Fruit fly (Drosophila melanogaster) whole organism, embryonic: Measurements from ENCODE around the gene CG6928.

Experiments used
- ATbp ChIP-seq: fragments of 200-800 bp; sonication (Bioruptor generic); optimal IDR thresholded peaks from 2 replicates; lab custom pipeline; 2017; ENCODE audit warnings: missing biosample characterization, mild to moderate bottlenecking, missing genetic modification characterization, missing genetic modification reagents
- CG10462 ChIP-seq: fragments of 200-800 bp; sonication (Bioruptor generic); optimal IDR thresholded peaks from 2 replicates; lab custom pipeline; 2016; ENCODE audit warnings: missing biosample characterization, missing genetic modification characterization
- CG11247 ChIP-seq: fragments of 200-800 bp; sonication (Bioruptor generic); IDR thresholded peaks from 2 replicates; pipeline ENCODE4 v1.3.6; 2022; ENCODE audit warnings: missing biosample characterization, missing genetic modification characterization
- CG11696 ChIP-seq: fragments of 200-800 bp; sonication (Bioruptor generic); IDR thresholded peaks from 2 replicates; pipeline ENCODE4 v1.3.6; 2022; ENCODE audit warnings: missing biosample characterization, missing genetic modification characterization
- CG15269 ChIP-seq: fragments of 200-800 bp; sonication (Bioruptor generic); optimal IDR thresholded peaks from 2 replicates; lab custom pipeline; 2018; ENCODE audit warnings: missing biosample characterization, mild to moderate bottlenecking, missing genetic modification characterization, moderate library complexity
- CG15514 ChIP-seq: fragments of 200-800 bp; sonication (Bioruptor generic); optimal IDR thresholded peaks from 3 replicates; lab custom pipeline; 2017; ENCODE audit warnings: missing biosample characterization, missing genetic modification characterization, mild to moderate bottlenecking, moderate library complexity, missing genetic modification reagents
- CG15696 ChIP-seq: fragments of 200-800 bp; sonication (Bioruptor generic); optimal IDR thresholded peaks from 2 replicates; lab custom pipeline; 2019; ENCODE audit warnings: missing biosample characterization, mild to moderate bottlenecking, missing genetic modification characterization, moderate library complexity
- CG17385 ChIP-seq: fragments of 200-800 bp; sonication (Bioruptor generic); optimal IDR thresholded peaks from 3 replicates; lab custom pipeline; 2018; ENCODE audit warnings: missing biosample characterization, mild to moderate bottlenecking, missing genetic modification characterization
- CG17802 ChIP-seq: fragments of 200-800 bp; sonication (Bioruptor generic); optimal IDR thresholded peaks from 2 replicates; lab custom pipeline; 2018; ENCODE audit warnings: missing biosample characterization, mild to moderate bottlenecking, missing genetic modification characterization, moderate library complexity
- CG30431 ChIP-seq: fragments of 200-800 bp; sonication (Bioruptor generic); optimal IDR thresholded peaks from 2 replicates; lab custom pipeline; 2017; ENCODE audit warnings: missing biosample characterization, missing genetic modification characterization
- CG33213 ChIP-seq: fragments of 200-800 bp; sonication (Bioruptor generic); optimal IDR thresholded peaks from 3 replicates; lab custom pipeline; 2016; ENCODE audit warnings: missing biosample characterization, missing genetic modification characterization
- CG3726 ChIP-seq: fragments of 200-800 bp; sonication (Bioruptor generic); IDR thresholded peaks from 3 replicates; pipeline ENCODE4, ENCODE4 v1.3.6; 2022; ENCODE audit warnings: missing biosample characterization, missing genetic modification characterization
- CG6654 ChIP-seq: fragments of 200-800 bp; sonication (Bioruptor generic); optimal IDR thresholded peaks from 2 replicates; lab custom pipeline; 2017; ENCODE audit warnings: missing biosample characterization, mild to moderate bottlenecking, missing genetic modification characterization
- CG8089 ChIP-seq: fragments of 200-800 bp; sonication (Bioruptor generic); optimal IDR thresholded peaks from 3 replicates; lab custom pipeline; 2016; ENCODE audit warnings: missing biosample characterization, missing genetic modification characterization
- CG8944 ChIP-seq: fragments of 200-800 bp; sonication (Bioruptor generic); optimal IDR thresholded peaks from 3 replicates; lab custom pipeline; 2016; ENCODE audit warnings: missing biosample characterization, missing genetic modification characterization
- CG9876 ChIP-seq: fragments of 200-800 bp; sonication (Bioruptor generic); optimal IDR thresholded peaks from 2 replicates; lab custom pipeline; 2016; ENCODE audit warnings: missing biosample characterization, missing genetic modification characterization
- Dll ChIP-seq: fragments of 200-800 bp; sonication (Bioruptor generic); IDR thresholded peaks from 4 replicates; pipeline ENCODE4 v1.3.6; 2022; ENCODE audit warnings: missing biosample characterization, missing genetic modification characterization; ENCODE audit not compliant: partially characterized antibody
- Fer2 ChIP-seq: fragments of 200-800 bp; sonication (Bioruptor generic); optimal IDR thresholded peaks from 2 replicates; lab custom pipeline; 2018; ENCODE audit warnings: missing biosample characterization, mild to moderate bottlenecking, missing genetic modification characterization, moderate library complexity
- HLH54F ChIP-seq: fragments of 200-800 bp; sonication (Bioruptor generic); optimal IDR thresholded peaks from 3 replicates; lab custom pipeline; 2016; ENCODE audit warnings: missing biosample characterization, missing genetic modification characterization
- Jarid2 ChIP-seq: fragments of 200-800 bp; sonication (Bioruptor generic); optimal IDR thresholded peaks from 3 replicates; lab custom pipeline; 2017; ENCODE audit warnings: mild to moderate bottlenecking, missing biosample characterization, missing genetic modification reagents, missing genetic modification characterization
- Kr ChIP-seq: fragments of 200-800 bp; sonication (Bioruptor generic); optimal IDR thresholded peaks from 2 replicates; lab custom pipeline; 2017; ENCODE audit warnings: missing biosample characterization, mild to moderate bottlenecking, missing genetic modification characterization
- Neu2 ChIP-seq: fragments of 200-800 bp; sonication (Bioruptor generic); optimal IDR thresholded peaks from 3 replicates; lab custom pipeline; 2016; ENCODE audit warnings: missing biosample characterization, missing genetic modification characterization, borderline replicate concordance
- NfI ChIP-seq: fragments of 200-800 bp; sonication (Bioruptor generic); optimal IDR thresholded peaks from 3 replicates; lab custom pipeline; 2018; ENCODE audit warnings: missing biosample characterization, mild to moderate bottlenecking, missing genetic modification characterization, moderate library complexity
- Oaz ChIP-seq: fragments of 200-800 bp; sonication (Bioruptor generic); IDR thresholded peaks from 2 replicates; pipeline ENCODE4 v1.3.6; 2022; ENCODE audit warnings: missing biosample characterization, missing genetic modification characterization
- Opbp ChIP-seq: fragments of 200-800 bp; sonication (Bioruptor generic); IDR thresholded peaks from 3 replicates; pipeline ENCODE4 v1.3.6; 2022; ENCODE audit warnings: missing biosample characterization, missing genetic modification characterization; ENCODE audit not compliant: partially characterized antibody
- Optix ChIP-seq: fragments of 200-800 bp; sonication (Bioruptor generic); IDR thresholded peaks from 3 replicates; pipeline ENCODE4 v1.3.6; 2022; ENCODE audit warnings: missing biosample characterization, missing genetic modification characterization
- Sox102F ChIP-seq: fragments of 200-800 bp; sonication (Bioruptor generic); optimal IDR thresholded peaks from 2 replicates; lab custom pipeline; 2018; ENCODE audit warnings: missing biosample characterization, mild to moderate bottlenecking, missing genetic modification characterization, moderate library complexity
- Spps ChIP-seq: fragments of 200-800 bp; sonication (Bioruptor generic); optimal IDR thresholded peaks from 2 replicates; lab custom pipeline; 2018; ENCODE audit warnings: missing biosample characterization, mild to moderate bottlenecking, missing genetic modification characterization
- TFAM ChIP-seq: fragments of 200-800 bp; sonication (Bioruptor generic); optimal IDR thresholded peaks from 2 replicates; lab custom pipeline; 2017; ENCODE audit warnings: missing biosample characterization, missing genetic modification characterization, inconsistent platforms
- Tbp ChIP-seq: fragments of >200 bp; optimal IDR thresholded peaks from 2 replicates; lab custom pipeline; 2018; ENCODE audit warnings: missing biosample characterization, missing genetic modification characterization
- ap ChIP-seq: fragments of 200-800 bp; sonication (Bioruptor generic); IDR thresholded peaks from 2 replicates; pipeline ENCODE4 v1.3.6; 2022; ENCODE audit warnings: missing biosample characterization, missing genetic modification characterization
- ara ChIP-seq: fragments of 200-800 bp; sonication (Bioruptor generic); IDR thresholded peaks from 2 replicates; pipeline ENCODE4 v1.3.6; 2022; ENCODE audit warnings: missing biosample characterization, missing genetic modification characterization
- bowl ChIP-seq: fragments of 200-800 bp; sonication (Bioruptor generic); IDR thresholded peaks from 2 replicates; pipeline ENCODE4 v1.3.6; 2022; ENCODE audit warnings: missing biosample characterization, missing genetic modification characterization
- cato ChIP-seq: fragments of 200-800 bp; sonication (Bioruptor generic); optimal IDR thresholded peaks from 2 replicates; lab custom pipeline; 2016; ENCODE audit warnings: missing biosample characterization, missing genetic modification characterization, borderline replicate concordance
- crp ChIP-seq, 2 experiments: fragments of 200-800 bp; sonication (Bioruptor generic); optimal IDR thresholded peaks; 2 replicates in 1 of 2; 3 replicates in 1 of 2; lab custom pipeline; 2017; ENCODE audit warnings: missing biosample characterization in 2 of 2, missing genetic modification characterization in 2 of 2, mild to moderate bottlenecking in 1 of 2, moderate library complexity in 1 of 2
- grau ChIP-seq: fragments of 200-800 bp; optimal IDR thresholded peaks from 3 replicates; lab custom pipeline; 2019; ENCODE audit warnings: missing biosample characterization, mild to moderate bottlenecking, missing genetic modification characterization, moderate library complexity
- ham ChIP-seq: fragments of 200-800 bp; sonication (Bioruptor generic); IDR thresholded peaks from 2 replicates; pipeline ENCODE4 v1.3.6; 2022; ENCODE audit warnings: missing biosample characterization, missing genetic modification characterization
- inv ChIP-seq: fragments of 200-800 bp; sonication (Bioruptor generic); IDR thresholded peaks from 2 replicates; pipeline ENCODE4 v1.3.6; 2022; ENCODE audit warnings: missing biosample characterization, missing genetic modification characterization; ENCODE audit not compliant: partially characterized antibody
- klu ChIP-seq: fragments of 200-800 bp; sonication (Bioruptor generic); IDR thresholded peaks from 2 replicates; pipeline ENCODE4 v1.3.6; 2022; ENCODE audit warnings: missing biosample characterization, missing genetic modification characterization
- kni ChIP-seq: fragments of 200-800 bp; sonication (Bioruptor generic); optimal IDR thresholded peaks from 3 replicates; lab custom pipeline; 2017; ENCODE audit warnings: mild to moderate bottlenecking, missing biosample characterization, missing genetic modification reagents, missing genetic modification characterization
- pb ChIP-seq: fragments of 200-800 bp; sonication (Bioruptor generic); optimal IDR thresholded peaks from 3 replicates; lab custom pipeline; 2016; ENCODE audit warnings: missing biosample characterization, missing genetic modification characterization
- ranshi ChIP-seq: fragments of 200-800 bp; sonication (Bioruptor generic); IDR thresholded peaks from 2 replicates; pipeline ENCODE4 v1.3.6; 2022; ENCODE audit warnings: missing biosample characterization, missing genetic modification characterization
- slp2 ChIP-seq: fragments of 200-800 bp; sonication (Bioruptor generic); optimal IDR thresholded peaks from 2 replicates; lab custom pipeline; 2016; ENCODE audit warnings: missing biosample characterization, missing genetic modification characterization
- sna ChIP-seq: fragments of 200-800 bp; sonication (Bioruptor generic); IDR thresholded peaks from 2 replicates; pipeline ENCODE4 v1.3.6; 2022; ENCODE audit warnings: missing biosample characterization, missing genetic modification characterization; ENCODE audit not compliant: partially characterized antibody
- sug ChIP-seq: fragments of 200-800 bp; optimal IDR thresholded peaks from 2 replicates; lab custom pipeline; 2019; ENCODE audit warnings: missing biosample characterization, mild to moderate bottlenecking, missing genetic modification characterization, moderate library complexity
- wek ChIP-seq: fragments of 200-800 bp; sonication (Bioruptor generic); optimal IDR thresholded peaks from 3 replicates; lab custom pipeline; 2018; ENCODE audit warnings: missing biosample characterization, mild to moderate bottlenecking, missing genetic modification characterization, moderate library complexity
- z ChIP-seq: fragments of 200-800 bp; sonication (Bioruptor generic); IDR thresholded peaks from 3 replicates; pipeline ENCODE4 v1.3.6; 2022; ENCODE audit warnings: missing biosample characterization, missing genetic modification characterization

Gene CG6928

DNA sequence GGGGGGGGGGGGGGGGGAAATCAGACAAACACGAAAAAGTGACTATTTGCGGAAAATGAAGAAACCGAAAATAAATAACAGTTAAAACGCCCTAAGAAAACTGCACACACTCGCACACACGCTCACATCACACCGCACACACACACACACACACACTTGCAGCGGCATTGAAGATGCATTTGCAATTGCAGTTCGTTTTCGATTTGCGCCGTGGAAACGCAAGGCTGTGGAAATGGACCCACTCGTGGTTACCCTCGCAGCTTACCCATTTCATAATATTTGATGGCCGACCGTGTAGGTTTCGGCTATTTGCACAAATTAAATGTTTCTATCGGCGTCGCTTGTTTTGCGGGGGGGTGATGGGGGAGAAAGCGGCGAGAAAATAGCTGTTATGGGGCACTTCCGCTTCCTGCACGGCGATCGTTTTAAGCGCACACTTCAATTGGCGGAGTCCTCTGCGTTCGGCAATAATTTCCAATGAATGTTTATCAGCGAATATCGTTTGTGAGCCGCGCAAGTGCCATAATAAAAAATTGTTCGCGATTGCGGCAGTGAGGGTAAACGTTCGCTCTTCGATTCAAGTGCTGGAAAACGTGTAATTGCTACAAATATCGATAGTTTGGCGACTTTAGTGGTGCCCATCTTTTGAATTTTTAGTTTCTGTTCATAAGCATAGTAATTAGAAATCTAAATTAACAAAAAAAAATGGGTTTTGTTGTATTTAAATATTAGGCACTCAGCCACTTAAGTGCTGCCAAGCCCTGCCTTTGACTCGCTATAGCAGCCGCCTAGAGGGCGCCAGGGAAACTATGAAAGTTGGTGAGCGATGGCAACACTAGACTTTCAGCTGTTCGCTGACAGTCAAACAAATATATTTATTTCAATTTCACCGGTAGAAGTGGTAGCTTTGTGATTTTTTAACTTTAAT, at the start of gene CG6928, which contains the start of gene Pop2:
Gene CG6928, plus strand, starts transcription at position 835 of the 928 bp plus-strand sequence.
Gene Pop2, minus strand, starts transcription at position 595 of the 928 bp plus-strand sequence.
- TF ChIP-seq CG6654 (GFP tag; lab: Kevin White, UChicago) = peak; percentile 14
- peak; percentile 80 for TF ChIP-seq slp2
- peak; percentile 85 for TF ChIP-seq CG33213
- TF ChIP-seq CG17802 (tag; lab: Kevin White, UChicago) = peak; percentile 57
- peak; percentile 58 for TF ChIP-seq CG8089 (GFP tag; lab: Kevin White, UChicago)
- peak; percentile 66 for TF ChIP-seq Optix (GFP tag; lab: Robert Waterston, UW)
- 0 out of 3 replicates have a peak, but pooled peaks have one; percentile 21 for TF ChIP-seq CG3726 (GFP tag; lab: Robert Waterston, UW)
- no peak for TF ChIP-seq CG15269
- TF ChIP-seq CG8944 (GFP tag; lab: Kevin White, UChicago) = peak; percentile 87
- TF ChIP-seq z (GFP tag; lab: Robert Waterston, UW) = no peak
- peak; percentile 62 for TF ChIP-seq Neu2 (GFP tag; lab: Kevin White, UChicago)
- peak; percentile 95 for TF ChIP-seq Dll (GFP tag; lab: Robert Waterston, UW)
- peak; percentile 0 for TF ChIP-seq Spps (tag; lab: Kevin White, UChicago)
- peak; percentile 67 for TF ChIP-seq sug (tag; lab: Kevin White, UChicago)
- peak; percentile 65 for TF ChIP-seq ranshi (GFP tag; lab: Robert Waterston, UW)
- TF ChIP-seq wek = no peak
- TF ChIP-seq HLH54F = peak; percentile 91
- peak; percentile 61 for TF ChIP-seq NfI (GFP tag; lab: Kevin White, UChicago)
- peak; percentile 92 for TF ChIP-seq sna
- peak; percentile 31 for TF ChIP-seq cato (GFP tag; lab: Kevin White, UChicago)
- TF ChIP-seq ham (GFP tag; lab: Robert Waterston, UW) = 0 out of 2 replicates have a peak, but pooled peaks have one; percentile 39
- TF ChIP-seq Fer2 = peak; percentile 55
- peak; percentile 52 for TF ChIP-seq CG30431 (GFP tag; lab: Kevin White, UChicago)
- TF ChIP-seq CG17385 (GFP tag; lab: Kevin White, UChicago) = peak; percentile 31
- TF ChIP-seq ATbp = no peak
- peak; percentile 13 for TF ChIP-seq CG10462 (GFP tag; lab: Kevin White, UChicago)
- peak; percentile 64 for TF ChIP-seq grau (tag; lab: Kevin White, UChicago)
- no peak; the same call in 1 of the 2 replicates for TF ChIP-seq klu
- TF ChIP-seq bowl (GFP tag; lab: Robert Waterston, UW) = no peak
- no peak for TF ChIP-seq Kr (GFP tag; lab: Kevin White, UChicago)
- peak; percentile 68; the same call in 1 of the 2 replicates for TF ChIP-seq ap (GFP tag; lab: Robert Waterston, UW)
- peak; percentile 11 for TF ChIP-seq Jarid2 (GFP tag; lab: Kevin White, UChicago)
- TF ChIP-seq pb (GFP tag; lab: Kevin White, UChicago) = peak; percentile 25
- TF ChIP-seq inv = peak; percentile 75
- TF ChIP-seq CG9876 (GFP tag; lab: Kevin White, UChicago) = peak; percentile 79
- TF ChIP-seq CG11247 (GFP tag; lab: Robert Waterston, UW) = peak; percentile 65; the same call in 1 of the 2 replicates
- peak; percentile 79 for TF ChIP-seq Opbp (GFP tag; lab: Robert Waterston, UW)
- 0 out of 2 replicates have a peak, but pooled peaks have one; percentile 34 for TF ChIP-seq CG11696 (GFP tag; lab: Robert Waterston, UW)
- TF ChIP-seq CG15514 (GFP tag; lab: Kevin White, UChicago) = peak; percentile 82
- peak; percentile 54 for TF ChIP-seq Sox102F (GFP tag; lab: Kevin White, UChicago)
- TF ChIP-seq kni (GFP tag; lab: Kevin White, UChicago) = peak; percentile 1
- TF ChIP-seq TFAM = no peak
- TF ChIP-seq CG15696 (tag; lab: Kevin White, UChicago) = peak; percentile 37
- no peak for TF ChIP-seq Oaz (GFP tag; lab: Robert Waterston, UW)
- TF ChIP-seq ara (GFP tag; lab: Robert Waterston, UW) = peak; percentile 54; the same call in 1 of the 2 replicates
- peak; percentile 83 to 94 for TF ChIP-seq crp (GFP tag; optimal IDR thresholded peaks at IDR 0.05; lab: Kevin White, UChicago)
- no peak for TF ChIP-seq Tbp (GFP tag; lab: Kevin White, UChicago)
